Worm (Caenorhabditis elegans): ENCODE measurements around the gene nas-25.
A peak's percentile ranks its signal among the peaks of the same experiment; 100 is the strongest.

The nas-25 gene

ce11 chrII:8814231-8814630, 11.6 kb upstream of the nas-25 start:
- peak in 1 of 3 experiments; percentile 20 for TF ChIP-seq elt-3 (tag; optimal IDR thresholded peaks at IDR 0.05)
- TF ChIP-seq nhr-43 (tag; optimal IDR thresholded peaks at IDR 0.05; ENCODE audit: poor library complexity, severe bottlenecking), result peak; percentile 25
- no peak for TF ChIP-seq ztf-11 (tag; optimal IDR thresholded peaks at IDR 0.05)

ce11 chrII:8817225-8817624, 8.6 kb upstream of the nas-25 start:
- TF ChIP-seq nhr-237 (tag; optimal IDR thresholded peaks at IDR 0.05) (no peak), elt-1 (tag; optimal IDR thresholded peaks at IDR 0.05) (no peak), nhr-77 (tag; optimal IDR thresholded peaks at IDR 0.05) (no peak), nhr-76 (tag; optimal IDR thresholded peaks at IDR 0.05) (no peak), nhr-23 (tag; optimal IDR thresholded peaks at IDR 0.05) (peak; percentile 43), nhr-25 (tag; optimal IDR thresholded peaks at IDR 0.05) (peak; percentile 49), egl-27 (tag; optimal IDR thresholded peaks at IDR 0.05) (no peak), nhr-43 (tag; optimal IDR thresholded peaks at IDR 0.05; ENCODE audit: poor library complexity, severe bottlenecking) (peak; percentile 33), aly-2 (tag; optimal IDR thresholded peaks at IDR 0.05) (no peak)

- TF ChIP-seq nhr-25 (tag; optimal IDR thresholded peaks at IDR 0.05) (peak; percentile 87), ama-1 (optimal IDR thresholded peaks at IDR 0.05) (peak; percentile 68), nhr-43 (tag; optimal IDR thresholded peaks at IDR 0.05; ENCODE audit: poor library complexity, severe bottlenecking) (peak; percentile 98), egl-5 (tag; optimal IDR thresholded peaks at IDR 0.05) (no peak), elt-3 (tag; optimal IDR thresholded peaks at IDR 0.05) (peak in 2 of 3 experiments; percentile 39 to 62), ceh-16 (tag; optimal IDR thresholded peaks at IDR 0.05) (no peak), mdl-1 (tag; optimal IDR thresholded peaks at IDR 0.05) (peak; percentile 27), tbx-2 (tag; optimal IDR thresholded peaks at IDR 0.05) (peak; percentile 8), nhr-23 (tag; optimal IDR thresholded peaks at IDR 0.05) (peak; percentile 70), egl-27 (tag; optimal IDR thresholded peaks at IDR 0.05) (peak; percentile 35)
These were observed 7.6 kb upstream of the nas-25 start for ce11 chrII:8818257-8818656.

- peak; percentile 9 for TF ChIP-seq nhr-28 (tag; optimal IDR thresholded peaks at IDR 0.05)
- peak; percentile 69 for TF ChIP-seq nhr-23 (tag; optimal IDR thresholded peaks at IDR 0.05)
- TF ChIP-seq nhr-25 (tag; optimal IDR thresholded peaks at IDR 0.05), result peak; percentile 49
- TF ChIP-seq nhr-43 (tag; optimal IDR thresholded peaks at IDR 0.05; ENCODE audit: poor library complexity, severe bottlenecking), result peak; percentile 88
- no peak for TF ChIP-seq pha-4 (tag; optimal IDR thresholded peaks at IDR 0.05)
These were observed 6.6 kb upstream of the nas-25 start, which contains the start of gene F46C5.10 for ce11 chrII:8818978-8819896. F46C5.10 (minus strand) TSS chrII:8819028.

ce11 chrII:8820126-8820972, 5.5 kb upstream of the nas-25 start:
- TF ChIP-seq pha-4 (tag; optimal IDR thresholded peaks at IDR 0.05), result no peak
- TF ChIP-seq egl-27 (tag; optimal IDR thresholded peaks at IDR 0.05), result no peak
- TF ChIP-seq aly-2 (tag; optimal IDR thresholded peaks at IDR 0.05), result no peak
- TF ChIP-seq jun-1 (tag; optimal IDR thresholded peaks at IDR 0.05), result peak; percentile 40
- TF ChIP-seq nhr-43 (tag; optimal IDR thresholded peaks at IDR 0.05; ENCODE audit: poor library complexity, severe bottlenecking), result peak; percentile 84
- TF ChIP-seq nhr-25 (tag; optimal IDR thresholded peaks at IDR 0.05), result peak; percentile 63
- no peak for TF ChIP-seq nhr-237 (tag; optimal IDR thresholded peaks at IDR 0.05)
- TF ChIP-seq unc-62 (GFP tag; optimal IDR thresholded peaks at IDR 0.05), result peak; percentile 14
- peak; percentile 57 for TF ChIP-seq ztf-4 (tag; optimal IDR thresholded peaks at IDR 0.05)
- TF ChIP-seq ama-1 (optimal IDR thresholded peaks at IDR 0.05), result peak; percentile 99
- TF ChIP-seq ztf-11 (tag; optimal IDR thresholded peaks at IDR 0.05), result no peak
- peak; percentile 25 for TF ChIP-seq nhr-23 (tag; optimal IDR thresholded peaks at IDR 0.05)
- peak; percentile 25 for TF ChIP-seq lsy-12 (tag; optimal IDR thresholded peaks at IDR 0.05)
- no peak for TF ChIP-seq elt-1 (tag; optimal IDR thresholded peaks at IDR 0.05)
- peak; percentile 31 for TF ChIP-seq ceh-16 (tag; optimal IDR thresholded peaks at IDR 0.05)
- TF ChIP-seq ZK546.5 (tag; optimal IDR thresholded peaks at IDR 0.05), result no peak
- TF ChIP-seq lin-39 (tag; optimal IDR thresholded peaks at IDR 0.05), result no peak
- peak in 1 of 3 experiments; percentile 71 for TF ChIP-seq elt-3 (tag; optimal IDR thresholded peaks at IDR 0.05)
- no peak for TF ChIP-seq nhr-76 (tag; optimal IDR thresholded peaks at IDR 0.05)

ce11 chrII:8821140-8821595, 4.7 kb upstream of the nas-25 start, which contains the start of gene F46C5.1:
F46C5.1 (minus strand) TSS chrII:8821190.
- peak; percentile 16 for TF ChIP-seq nfya-1 (tag; optimal IDR thresholded peaks at IDR 0.05; ENCODE audit: insufficient read depth)
- no peak for TF ChIP-seq jun-1 (tag; optimal IDR thresholded peaks at IDR 0.05)
- TF ChIP-seq tbx-2 (tag; optimal IDR thresholded peaks at IDR 0.05), result no peak
- TF ChIP-seq nhr-43 (tag; optimal IDR thresholded peaks at IDR 0.05; ENCODE audit: poor library complexity, severe bottlenecking), result peak; percentile 48
- no peak for TF ChIP-seq R02D3.7 (tag; optimal IDR thresholded peaks at IDR 0.05)
- TF ChIP-seq nhr-25 (tag; optimal IDR thresholded peaks at IDR 0.05), result no peak
- no peak for TF ChIP-seq eor-1 (tag; optimal IDR thresholded peaks at IDR 0.05)
- no peak for TF ChIP-seq ceh-28 (tag; optimal IDR thresholded peaks at IDR 0.05)
- no peak for TF ChIP-seq fkh-2 (tag; optimal IDR thresholded peaks at IDR 0.05)
